Worm (Caenorhabditis elegans): ENCODE measurements around the gene K11H12.11.

Gene K11H12.11

DNA sequence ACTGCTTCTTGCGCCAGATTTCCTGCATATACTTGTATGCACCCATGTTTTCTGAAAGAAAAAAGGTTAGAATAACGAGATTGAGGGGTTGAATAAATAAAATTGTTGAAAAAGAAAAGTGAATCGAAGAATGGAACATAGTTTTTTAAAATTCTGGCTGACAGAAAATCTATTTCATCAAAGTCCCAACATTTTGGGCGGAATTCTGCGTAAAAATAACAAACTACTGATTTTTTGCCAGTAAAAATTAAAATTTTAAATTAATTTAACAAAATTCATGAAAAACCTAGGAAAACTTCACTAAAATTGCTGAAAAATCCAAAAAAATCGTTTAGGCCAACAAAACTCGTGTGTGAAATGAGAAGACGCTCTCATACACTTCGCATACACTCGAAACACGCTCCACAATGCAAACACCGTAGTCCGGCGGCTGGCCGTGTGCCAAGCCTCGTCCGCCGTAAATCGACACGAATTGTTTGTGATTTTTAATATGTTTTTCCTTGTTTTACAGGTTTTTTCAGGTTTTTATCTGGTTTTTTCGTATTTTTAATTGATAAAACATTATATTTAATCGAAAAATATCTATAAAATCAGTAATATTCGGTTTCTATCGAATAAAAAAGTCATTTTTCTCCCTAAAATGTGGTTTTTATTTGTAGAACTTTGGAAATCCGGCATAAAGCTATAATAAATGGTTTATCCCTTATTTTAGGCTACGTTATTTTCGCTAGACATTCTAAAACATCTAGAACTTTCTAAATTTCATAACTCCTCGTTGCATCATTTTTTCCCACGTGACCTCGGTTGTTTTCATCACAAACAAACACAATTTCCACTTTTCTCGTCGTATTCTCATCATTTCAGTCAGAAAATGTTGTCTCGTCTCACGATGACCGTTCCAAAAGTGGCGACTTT, 15.6 kb downstream of the K11H12.11 start, which contains the start of the genes rpl-15 and K11H12.8 (continued):
- TF ChIP-seq tra-1 (GFP tag; IDR thresholded peaks at IDR 0.05) (peak; percentile 100), skn-1 (tag; optimal IDR thresholded peaks at IDR 0.05) (peak; percentile 92), arid-1 (GFP tag; conservative IDR thresholded peaks at IDR 0.05) (peak; percentile 99), F44E2.7 (GFP tag; IDR thresholded peaks at IDR 0.05) (peak; percentile 91; the same call in 1 of the 2 replicates), lin-13 (GFP tag; optimal IDR thresholded peaks at IDR 0.05) (peak; percentile 99), set-16 (GFP tag; IDR thresholded peaks at IDR 0.05) (peak; percentile 71), ceh-20 (GFP tag; IDR thresholded peaks at IDR 0.05) (peak; percentile 100), ZK337.2 (GFP tag; IDR thresholded peaks at IDR 0.05) (peak; percentile 98), F49E8.2 (tag; optimal IDR thresholded peaks at IDR 0.05; ENCODE audit: borderline replicate concordance) (peak; percentile 97), nhr-10 (tag; optimal IDR thresholded peaks at IDR 0.05) (peak; percentile 96), nhr-25 (tag; optimal IDR thresholded peaks at IDR 0.05; ENCODE audit: borderline replicate concordance, insufficient read depth) (peak; percentile 98), daf-12 (tag; optimal IDR thresholded peaks at IDR 0.05) (no peak), mes-2 (tag; optimal IDR thresholded peaks at IDR 0.05; ENCODE audit: poor library complexity, severe bottlenecking) (peak; percentile 100), lin-38 (GFP tag; IDR thresholded peaks at IDR 0.05) (peak; percentile 99), lsy-2 (tag; optimal IDR thresholded peaks at IDR 0.05) (peak; percentile 100), ceh-28 (tag; optimal IDR thresholded peaks at IDR 0.05) (peak; percentile 82), dmd-8 (GFP tag; IDR thresholded peaks at IDR 0.05) (peak; percentile 93), duxl-1 (tag; optimal IDR thresholded peaks at IDR 0.05; ENCODE audit: poor library complexity) (peak; percentile 98), egl-27 (tag; optimal IDR thresholded peaks at IDR 0.05) (no peak), lin-1 (GFP tag; IDR thresholded peaks at IDR 0.05) (peak; percentile 98), ceh-82 (tag; optimal IDR thresholded peaks at IDR 0.05) (peak; percentile 86), F10B5.3 (tag; optimal IDR thresholded peaks at IDR 0.05) (peak; percentile 94), Y5F2A.4 (GFP tag; optimal IDR thresholded peaks at IDR 0.05) (peak; percentile 96), daf-19 (GFP tag; conservative IDR thresholded peaks at IDR 0.05) (peak; percentile 99), nhr-42 (GFP tag; IDR thresholded peaks at IDR 0.05) (peak; percentile 99), dmd-9 (GFP tag; IDR thresholded peaks at IDR 0.05) (peak; percentile 99), ztf-7 (tag; optimal IDR thresholded peaks at IDR 0.05) (peak; percentile 94)

DNA sequence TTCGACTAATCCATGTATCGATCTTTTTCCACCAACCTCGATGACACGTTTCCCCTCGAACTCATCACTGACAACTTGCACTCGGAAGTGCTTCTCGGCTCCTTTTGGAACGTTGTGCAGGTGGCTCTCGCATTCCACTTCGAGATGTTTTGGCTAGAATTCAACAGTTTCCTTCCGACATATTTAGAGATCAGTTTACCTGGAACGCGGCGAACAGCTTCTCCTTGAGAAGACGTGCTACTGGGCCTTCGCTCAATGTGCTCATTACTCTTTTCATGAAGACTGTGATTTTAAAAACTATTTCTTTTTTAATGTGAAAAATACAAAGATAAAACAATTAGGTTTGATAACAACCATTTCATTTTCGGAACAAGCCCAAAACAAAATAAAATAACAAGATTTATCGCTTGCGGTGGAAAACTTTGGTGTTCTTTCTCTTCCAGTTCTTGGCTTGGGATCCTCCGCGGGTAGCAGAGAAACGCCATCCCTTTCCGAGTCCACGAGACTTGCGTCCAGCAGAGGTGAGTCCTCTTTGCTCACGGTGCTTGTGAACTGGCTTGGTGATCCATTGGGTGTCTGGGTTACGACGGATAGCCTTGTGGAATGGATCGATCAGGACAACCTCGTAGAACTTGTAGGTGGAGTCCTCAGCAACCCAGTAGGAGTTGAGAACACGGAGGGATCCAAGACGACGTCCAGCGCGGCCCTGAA, 17.1 kb downstream of the K11H12.11 start, which contains the start of gene K11H12.1:
TSS of gene K11H12.1 (minus strand) at position 284 of the 711 bp plus-strand sequence.
- TF ChIP-seq tra-1 (GFP tag; IDR thresholded peaks at IDR 0.05), result 0 out of 2 replicates have a peak, but pooled peaks have one; percentile 17
- peak in 1 of 2 experiments; percentile 8 for TF ChIP-seq lsy-2 (tag; optimal IDR thresholded peaks at IDR 0.05)
- TF ChIP-seq aly-2 (tag; optimal IDR thresholded peaks at IDR 0.05), result no peak
- TF ChIP-seq ZK546.5 (tag; optimal IDR thresholded peaks at IDR 0.05), result no peak
- 0 out of 2 replicates have a peak, but pooled peaks have one; percentile 39 for TF ChIP-seq T26A8.4 (GFP tag; IDR thresholded peaks at IDR 0.05)
- peak; percentile 43; the same call in 1 of the 2 replicates for TF ChIP-seq pha-4 (GFP tag; IDR thresholded peaks at IDR 0.05)
- TF ChIP-seq pha-4 (tag; optimal IDR thresholded peaks at IDR 0.05), result no peak
- TF ChIP-seq mdl-1 (tag; optimal IDR thresholded peaks at IDR 0.05), result no peak
- no peak for TF ChIP-seq arid-1 (GFP tag; conservative IDR thresholded peaks at IDR 0.05)
- TF ChIP-seq jun-1 (tag; optimal IDR thresholded peaks at IDR 0.05), result no peak
- no peak for TF ChIP-seq zfp-3 (GFP tag; conservative IDR thresholded peaks at IDR 0.05)
- TF ChIP-seq ceh-62 (tag; optimal IDR thresholded peaks at IDR 0.05), result no peak
- TF ChIP-seq spr-3 (GFP tag; optimal IDR thresholded peaks at IDR 0.05), result no peak
- no peak for TF ChIP-seq snpc-4 (tag; optimal IDR thresholded peaks at IDR 0.05)
- no peak for TF ChIP-seq R02D3.7 (tag; optimal IDR thresholded peaks at IDR 0.05)
- TF ChIP-seq Y5F2A.4 (GFP tag; optimal IDR thresholded peaks at IDR 0.05), result peak; percentile 8
- TF ChIP-seq F49E8.2 (tag; optimal IDR thresholded peaks at IDR 0.05; ENCODE audit: borderline replicate concordance), result peak; percentile 53
- TF ChIP-seq php-3 (GFP tag; IDR thresholded peaks at IDR 0.05), result no peak
- 0 out of 2 replicates have a peak, but pooled peaks have one; percentile 12 for TF ChIP-seq Y105C5A.15 (GFP tag; IDR thresholded peaks at IDR 0.05)
- no peak for TF ChIP-seq zag-1 (tag; optimal IDR thresholded peaks at IDR 0.05)
- TF ChIP-seq nhr-111 (GFP tag; optimal IDR thresholded peaks at IDR 0.05), result peak; percentile 46
- TF ChIP-seq lim-7 (GFP tag; IDR thresholded peaks at IDR 0.05), result peak; percentile 54; the same call in 1 of the 2 replicates
- no peak for TF ChIP-seq ceh-44 (GFP tag; IDR thresholded peaks at IDR 0.05)
- no peak for TF ChIP-seq F44E2.7 (GFP tag; IDR thresholded peaks at IDR 0.05)
- 0 out of 2 replicates have a peak, but pooled peaks have one; percentile 27 for TF ChIP-seq vab-7 (GFP tag; IDR thresholded peaks at IDR 0.05)
- TF ChIP-seq set-16 (GFP tag; IDR thresholded peaks at IDR 0.05), result peak; percentile 34; the same call in 1 of the 2 replicates

All from whole organism, L4 larva.